Worm (Caenorhabditis elegans): Measurements from ENCODE around the gene nta-1.

DNA sequence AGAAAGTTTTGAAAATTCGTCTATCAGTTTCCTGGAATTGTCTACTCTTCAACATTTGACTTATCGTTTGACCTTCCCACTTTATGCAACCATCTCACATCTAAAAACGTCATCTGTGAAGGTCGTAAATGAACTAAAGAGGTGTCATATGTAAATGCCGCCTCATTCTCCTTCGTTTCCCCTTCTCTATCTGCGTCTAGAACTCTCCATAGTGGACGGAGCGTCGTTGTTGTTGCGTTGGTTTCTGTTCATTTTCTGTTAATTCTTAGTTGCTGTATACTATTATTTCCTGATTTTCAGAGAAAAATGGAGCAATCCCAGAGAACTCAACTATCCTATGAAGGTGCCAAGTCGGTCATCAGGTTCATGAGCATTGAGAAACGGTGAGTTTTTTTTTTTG is 26.7 kb downstream of the nta-1 start, which contains the start of gene fbxc-52:
- no peak for TF ChIP-seq mxl-1 (tag; optimal IDR thresholded peaks at IDR 0.05)
- no peak for TF ChIP-seq lin-35 (GFP tag; optimal IDR thresholded peaks at IDR 0.05)
- TF ChIP-seq tlf-1 (GFP tag; optimal IDR thresholded peaks at IDR 0.05): no peak
- no peak for TF ChIP-seq him-1 (tag; optimal IDR thresholded peaks at IDR 0.05)
- no peak for TF ChIP-seq unc-130 (GFP tag; optimal IDR thresholded peaks at IDR 0.05)
- TF ChIP-seq nhr-27 (tag; optimal IDR thresholded peaks at IDR 0.05): no peak
- no peak for TF ChIP-seq ztf-25 (GFP tag; IDR thresholded peaks at IDR 0.05)
- no peak for TF ChIP-seq F22D6.2 (tag; optimal IDR thresholded peaks at IDR 0.05)

All from whole organism, young adult.